Worm (Caenorhabditis elegans) whole organism, L4 larva: ENCODE results near the gene K09D9.9.
A peak's percentile ranks its signal among the peaks of the same experiment; 100 is the strongest.

Experiments
- F37D6.2 ChIP-seq: sonication (generic microtip); optimal IDR thresholded peaks from 2 replicates; lab custom pipeline; 2016; ENCODE audit warnings: mild to moderate bottlenecking, missing genetic modification characterization, missing compliant biosample characterization
- ZK546.5 ChIP-seq, 2 experiments: sonication (generic microtip); optimal IDR thresholded peaks; 2 replicates each; lab custom pipeline; 2017; ENCODE audit warnings: missing biosample characterization in 2 of 2, missing genetic modification characterization in 2 of 2
- ama-1 ChIP-seq: fragments of 150-350 bp; optimal IDR thresholded peaks from 2 replicates; lab custom pipeline; 2014; ENCODE audit warnings: inconsistent platforms, mixed read lengths
- daf-12 ChIP-seq: fragments of 150-350 bp; optimal IDR thresholded peaks from 2 replicates; lab custom pipeline; 2014; ENCODE audit warnings: missing biosample characterization, missing genetic modification reagents, missing genetic modification characterization
- dmd-9 ChIP-seq: fragments of 200-800 bp; sonication (Bioruptor generic); IDR thresholded peaks from 2 replicates; pipeline ENCODE4 v1.3.6; 2022; ENCODE audit warnings: missing genetic modification reagents, missing genetic modification characterization, missing compliant biosample characterization
- fkh-10 ChIP-seq: fragments of 150-350 bp; optimal IDR thresholded peaks from 2 replicates; lab custom pipeline; 2014; ENCODE audit warnings: missing biosample characterization, missing genetic modification reagents, missing genetic modification characterization
- jun-1 ChIP-seq: fragments of 150-350 bp; optimal IDR thresholded peaks from 2 replicates; lab custom pipeline; 2014; ENCODE audit warnings: missing biosample characterization, missing genetic modification reagents, missing genetic modification characterization
- nhr-237 ChIP-seq: sonication (generic microtip); optimal IDR thresholded peaks from 2 replicates; lab custom pipeline; 2017; ENCODE audit warnings: missing biosample characterization, missing genetic modification characterization
- pqm-1 ChIP-seq: sonication (generic microtip); optimal IDR thresholded peaks from 2 replicates; lab custom pipeline; 2017; ENCODE audit warnings: missing biosample characterization, missing genetic modification characterization
- spr-3 ChIP-seq: fragments of 200-800 bp; sonication (Bioruptor generic); optimal IDR thresholded peaks from 2 replicates; lab custom pipeline; 2018; ENCODE audit warnings: mild to moderate bottlenecking, missing genetic modification characterization, missing compliant biosample characterization
- unc-62 ChIP-seq, 3 experiments: fragments of 150-350 bp in 1 of 3; sonication (generic microtip); optimal IDR thresholded peaks in 2 of 3; peaks in 1 of 3; 1 replicate in 1 of 3; 2 replicates in 2 of 3; lab custom pipeline; 2014 to 2017; ENCODE audit warnings: missing biosample characterization in 3 of 3, missing genetic modification characterization in 3 of 3, missing genetic modification reagents in 3 of 3, missing genotype in 1 of 3
- zag-1 ChIP-seq: fragments of 150-350 bp; optimal IDR thresholded peaks from 2 replicates; lab custom pipeline; 2014; ENCODE audit warnings: missing biosample characterization, missing genetic modification characterization
- zip-2 ChIP-seq: fragments of 150-350 bp; optimal IDR thresholded peaks from 2 replicates; lab custom pipeline; 2014; ENCODE audit warnings: missing biosample characterization, missing genetic modification characterization
- ztf-7 ChIP-seq: fragments of 150-350 bp; optimal IDR thresholded peaks from 2 replicates; lab custom pipeline; 2014; ENCODE audit warnings: missing biosample characterization, missing genetic modification characterization

- TF ChIP-seq F37D6.2 (tag; lab: Kevin White, UChicago) (no peak), ztf-7 (tag; lab: Kevin White, UChicago) (no peak), jun-1 (no peak), unc-62 (GFP tag; optimal IDR thresholded peaks at IDR 0.05 in 1 of 2; lab: Kevin White, UChicago) (peak in 1 of 2 experiments; percentile 43), unc-62 (tag; optimal IDR thresholded peaks at IDR 0.05; lab: Kevin White, UChicago) (no peak), ama-1 (no peak), daf-12 (tag; lab: Kevin White, UChicago) (no peak), zag-1 (no peak), fkh-10 (GFP tag; lab: Kevin White, UChicago) (no peak), spr-3 (GFP tag; lab: Kevin White, UChicago) (no peak), nhr-237 (no peak), dmd-9 (GFP tag; lab: Robert Waterston, UW) (no peak), zip-2 (tag; lab: Kevin White, UChicago) (no peak), ZK546.5 (tag; optimal IDR thresholded peaks at IDR 0.05; lab: Kevin White, UChicago) (no peak), pqm-1 (tag; lab: Kevin White, UChicago) (no peak)
Observed at ce11 chrV:3972846-3973245, 21.1 kb downstream of the K09D9.9 start, which contains the start of gene cyp-34A10.
